Fruit fly (Drosophila melanogaster) whole organism, wandering third instar larva: Measurements from ENCODE around the gene Acsx1R.

ENCODE experiments used
- CrebA ChIP-seq: fragments of 200-800 bp; sonication (Bioruptor generic); optimal IDR thresholded peaks from 2 replicates; lab custom pipeline; 2016; ENCODE audit warnings: missing biosample characterization, mild to moderate bottlenecking, missing genetic modification characterization, borderline replicate concordance
- GATAd ChIP-seq: sonication (Bioruptor generic); optimal IDR thresholded peaks from 2 replicates; lab custom pipeline; 2016; ENCODE audit warnings: missing biosample characterization, missing genetic modification characterization
- Jra ChIP-seq: sonication (Bioruptor generic); optimal IDR thresholded peaks from 2 replicates; lab custom pipeline; 2016; ENCODE audit warnings: missing biosample characterization, missing genetic modification characterization
- Myc ChIP-seq: fragments of >200 bp; optimal IDR thresholded peaks from 2 replicates; lab custom pipeline; 2017
- OdsH ChIP-seq: fragments of 200-800 bp; sonication (Bioruptor generic); optimal IDR thresholded peaks from 2 replicates; lab custom pipeline; 2016; ENCODE audit warnings: missing biosample characterization, mild to moderate bottlenecking, missing genetic modification characterization
- Vsx2 ChIP-seq: fragments of 200-300, 225-300 bp; sonication (Bioruptor generic); optimal IDR thresholded peaks from 2 replicates; lab custom pipeline; 2018; ENCODE audit warnings: missing biosample characterization, missing genetic modification characterization; ENCODE audit not compliant: partially characterized antibody
- dmrt93B ChIP-seq: fragments of 200-800 bp; sonication (Bioruptor generic); optimal IDR thresholded peaks from 2 replicates; lab custom pipeline; 2018; ENCODE audit warnings: missing biosample characterization, mild to moderate bottlenecking, missing genetic modification characterization
- dsf ChIP-seq: sonication (Bioruptor generic); optimal IDR thresholded peaks from 2 replicates; lab custom pipeline; 2016; ENCODE audit warnings: missing biosample characterization, missing genetic modification characterization, borderline replicate concordance
- foxo ChIP-seq, 2 experiments: fragments of 200-800 bp; sonication (Bioruptor generic); optimal IDR thresholded peaks; 2 replicates in 1 of 2; 3 replicates in 1 of 2; lab custom pipeline; 2016 to 2017; ENCODE audit warnings: missing biosample characterization in 2 of 2, missing genetic modification characterization in 2 of 2
- fru ChIP-seq: fragments of 200-800 bp; sonication (Bioruptor generic); optimal IDR thresholded peaks from 3 replicates; lab custom pipeline; 2016; ENCODE audit warnings: missing biosample characterization, mild to moderate bottlenecking, missing genetic modification characterization
- h ChIP-seq: fragments of 200-800 bp; sonication (Bioruptor generic); optimal IDR thresholded peaks from 3 replicates; lab custom pipeline; 2016; ENCODE audit warnings: missing biosample characterization, mild to moderate bottlenecking, missing genetic modification characterization
- psq ChIP-seq: fragments of 200-800 bp; sonication (Bioruptor generic); optimal IDR thresholded peaks from 3 replicates; lab custom pipeline; 2017; ENCODE audit warnings: missing biosample characterization, mild to moderate bottlenecking, missing genetic modification characterization, moderate library complexity
- usp ChIP-seq: fragments of >200 bp; optimal IDR thresholded peaks from 2 replicates; lab custom pipeline; 2017; ENCODE audit warnings: missing biosample characterization, missing genetic modification characterization

DNA sequence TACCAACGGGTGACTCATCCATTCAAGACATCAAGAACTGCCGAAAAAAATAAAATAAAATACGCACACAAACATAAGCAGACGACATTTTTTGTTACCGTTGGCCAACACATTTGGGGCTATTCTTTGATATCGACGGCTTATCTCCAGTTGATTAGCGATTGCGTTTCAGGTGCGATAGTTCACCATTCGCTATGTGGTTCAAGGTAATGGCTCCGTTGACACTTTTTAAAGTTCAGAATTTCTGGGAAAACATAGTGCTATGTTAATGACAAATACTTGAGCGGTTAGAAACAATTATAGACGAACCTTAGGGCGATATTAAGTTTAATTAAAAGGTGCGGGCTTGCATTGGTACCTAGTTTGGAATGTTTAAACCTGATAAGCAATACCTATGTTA lies 8.4 kb upstream of the Acsx1R start:
- TF ChIP-seq dmrt93B (GFP tag; lab: Kevin White, UChicago) (no peak), CrebA (GFP tag; lab: Kevin White, UChicago) (no peak), usp (GFP tag; lab: Kevin White, UChicago) (no peak), dsf (GFP tag; lab: Kevin White, UChicago) (no peak), h (GFP tag; lab: Kevin White, UChicago) (no peak), OdsH (no peak), GATAd (GFP tag; lab: Kevin White, UChicago) (no peak), psq (GFP tag; lab: Kevin White, UChicago) (no peak), Myc (lab: Kevin White, UChicago) (no peak), Vsx2 (GFP tag; lab: Kevin White, UChicago) (no peak), fru (no peak), foxo (GFP tag; optimal IDR thresholded peaks at IDR 0.05; lab: Kevin White, UChicago) (no peak), Jra (GFP tag; lab: Kevin White, UChicago) (no peak)
